Fruit fly (Drosophila melanogaster) whole organism, prepupa: ENCODE data around the gene sw.
A peak's percentile ranks its signal among the peaks of the same experiment; 100 is the strongest.

ENCODE experiments used
- CG11762 ChIP-seq: fragments of 200-800 bp; sonication (Bioruptor generic); optimal IDR thresholded peaks from 3 replicates; lab custom pipeline; 2016; ENCODE audit warnings: missing biosample characterization, missing genetic modification characterization; ENCODE audit not compliant: insufficient read depth
- Ets21C ChIP-seq: fragments of 200-800 bp; sonication (Bioruptor generic); optimal IDR thresholded peaks from 3 replicates; lab custom pipeline; 2016; ENCODE audit warnings: missing biosample characterization, missing genetic modification characterization
- Ets96B ChIP-seq: fragments of 200-800 bp; optimal IDR thresholded peaks from 2 replicates; lab custom pipeline; 2019; ENCODE audit warnings: missing biosample characterization, mild to moderate bottlenecking, missing genetic modification characterization, moderate library complexity
- Gug ChIP-seq: fragments of 200-800 bp; sonication (Bioruptor generic); IDR thresholded peaks from 2 replicates; pipeline ENCODE4 v1.3.6; 2022; ENCODE audit warnings: missing biosample characterization, missing genetic modification characterization
- cyc ChIP-seq: fragments of 200-800 bp; sonication (Bioruptor generic); optimal IDR thresholded peaks from 3 replicates; lab custom pipeline; 2016; ENCODE audit warnings: missing biosample characterization, missing genetic modification characterization
- vri ChIP-seq: fragments of 200-800 bp; sonication (Bioruptor generic); optimal IDR thresholded peaks from 3 replicates; lab custom pipeline; 2016; ENCODE audit warnings: missing biosample characterization, mild to moderate bottlenecking, missing genetic modification characterization

- TF ChIP-seq cyc (no peak), Ets21C (no peak), Gug (GFP tag; lab: Robert Waterston, UW) (0 out of 2 replicates have a peak, but pooled peaks have one; percentile 14), CG11762 (GFP tag; lab: Kevin White, UChicago) (no peak), Ets96B (tag; lab: Kevin White, UChicago) (no peak), vri (no peak)
Observed at dm6 chrX:20244278-20244677, 8.1 kb upstream of the sw start, which contains the start of gene Peritrophin-A.
